Worm (Caenorhabditis elegans) whole organism, L1 larva: ENCODE data around the gene str-88.

Source experiments
- aly-2 ChIP-seq: fragments of 150-350 bp; optimal IDR thresholded peaks from 2 replicates; lab custom pipeline; 2014; ENCODE audit warnings: missing biosample characterization, missing genetic modification characterization
- blmp-1 ChIP-seq: fragments of 150-350 bp; optimal IDR thresholded peaks from 2 replicates; lab custom pipeline; 2014; ENCODE audit warnings: missing biosample characterization, missing genetic modification characterization
- efl-1 ChIP-seq, 4 experiments: fragments of 150-350 bp; optimal IDR thresholded peaks in 3 of 4; peaks in 1 of 4; 1 replicate in 1 of 4; 2 replicates in 3 of 4; lab custom pipeline; 2014; ENCODE audit warnings: missing biosample characterization in 2 of 4, missing genetic modification characterization in 2 of 4, missing genetic modification reagents in 2 of 4
- elt-3 ChIP-seq, 6 experiments: fragments of 150-350 bp in 1 of 6; sonication (generic microtip); optimal IDR thresholded peaks; 2 replicates each; lab custom pipeline; 2017 to 2018; ENCODE audit warnings: missing biosample characterization in 6 of 6, missing genetic modification characterization in 6 of 6, inconsistent platforms in 1 of 6
- fkh-10 ChIP-seq: sonication (generic microtip); optimal IDR thresholded peaks from 2 replicates; lab custom pipeline; 2017; ENCODE audit warnings: missing biosample characterization, missing genetic modification reagents, missing genetic modification characterization
- fkh-4 ChIP-seq: sonication (generic microtip); optimal IDR thresholded peaks from 2 replicates; lab custom pipeline; 2016; ENCODE audit warnings: missing compliant biosample characterization, missing genetic modification characterization, borderline replicate concordance
- isw-1 ChIP-seq: fragments of 200-800 bp; sonication (Bioruptor generic); IDR thresholded peaks from 2 replicates; pipeline ENCODE4 v1.3.6; 2022; ENCODE audit warnings: missing genetic modification characterization, missing compliant biosample characterization
- lsy-2 ChIP-seq, 2 experiments: fragments of 150-350 bp; optimal IDR thresholded peaks; 2 replicates each; lab custom pipeline; 2014; ENCODE audit warnings: missing biosample characterization in 2 of 2, missing genetic modification characterization in 2 of 2
- skn-1 ChIP-seq: fragments of 150-350 bp; optimal IDR thresholded peaks from 2 replicates; lab custom pipeline; 2014; ENCODE audit warnings: missing biosample characterization, missing genetic modification characterization
- snpc-4 ChIP-seq: fragments of 150-350 bp; optimal IDR thresholded peaks from 2 replicates; lab custom pipeline; 2014; ENCODE audit warnings: missing biosample characterization, missing genetic modification characterization
- unc-62 ChIP-seq: fragments of 150-350 bp; optimal IDR thresholded peaks from 2 replicates; lab custom pipeline; 2014; ENCODE audit warnings: missing biosample characterization, missing genetic modification reagents, missing genetic modification characterization
- unc-86 ChIP-seq: sonication (generic microtip); optimal IDR thresholded peaks from 2 replicates; lab custom pipeline; 2016; ENCODE audit warnings: missing genetic modification characterization, missing compliant biosample characterization
- xbp-1 ChIP-seq: sonication (generic microtip); optimal IDR thresholded peaks from 2 replicates; lab custom pipeline; 2016; ENCODE audit warnings: missing genetic modification characterization, missing compliant biosample characterization

DNA sequence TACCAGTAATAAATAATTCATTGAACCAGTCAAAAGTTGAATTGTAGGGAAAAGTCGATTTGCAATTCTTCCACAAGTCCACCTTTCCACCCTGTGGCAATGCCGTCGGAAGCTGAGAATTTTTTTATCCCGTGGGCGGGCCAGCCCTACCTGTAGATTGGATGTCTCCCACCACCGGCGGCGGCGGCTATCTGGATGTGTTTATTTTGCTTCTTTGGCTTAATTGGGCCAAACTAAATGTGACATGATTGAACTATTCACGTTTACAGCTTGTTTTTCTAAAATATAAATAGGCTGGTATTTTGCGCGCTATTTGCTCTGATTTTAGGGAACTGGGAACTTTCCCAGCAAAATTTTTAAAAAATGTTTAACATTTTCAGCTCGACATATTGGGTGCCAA, 39.2 kb downstream of the str-88 start, which contains the start of gene wrt-8:
- TF ChIP-seq unc-62 (GFP tag; lab: Kevin White, UChicago) (no peak), isw-1 (GFP tag; lab: Robert Waterston, UW) (no peak), aly-2 (tag; lab: Kevin White, UChicago) (no peak), lsy-2 (tag; optimal IDR thresholded peaks at IDR 0.05; lab: Kevin White, UChicago) (no peak), xbp-1 (tag; lab: Kevin White, UChicago) (no peak), elt-3 (tag; optimal IDR thresholded peaks at IDR 0.05; lab: Kevin White, UChicago) (no peak), fkh-10 (GFP tag; lab: Kevin White, UChicago) (no peak), skn-1 (tag; lab: Kevin White, UChicago) (no peak), fkh-4 (tag; lab: Kevin White, UChicago) (no peak), efl-1 (optimal IDR thresholded peaks at IDR 0.05; lab: Kevin White, UChicago) (no peak), efl-1 (GFP tag; optimal IDR thresholded peaks at IDR 0.05 in 1 of 2; lab: Kevin White, UChicago) (no peak), snpc-4 (tag; lab: Kevin White, UChicago) (no peak), unc-86 (tag; lab: Kevin White, UChicago) (no peak), blmp-1 (no peak)
